Worm (Caenorhabditis elegans): Measurements from ENCODE around the gene C15C8.4.
A peak's percentile ranks its signal among the peaks of the same experiment; 100 is the strongest.

Gene C15C8.4

DNA sequence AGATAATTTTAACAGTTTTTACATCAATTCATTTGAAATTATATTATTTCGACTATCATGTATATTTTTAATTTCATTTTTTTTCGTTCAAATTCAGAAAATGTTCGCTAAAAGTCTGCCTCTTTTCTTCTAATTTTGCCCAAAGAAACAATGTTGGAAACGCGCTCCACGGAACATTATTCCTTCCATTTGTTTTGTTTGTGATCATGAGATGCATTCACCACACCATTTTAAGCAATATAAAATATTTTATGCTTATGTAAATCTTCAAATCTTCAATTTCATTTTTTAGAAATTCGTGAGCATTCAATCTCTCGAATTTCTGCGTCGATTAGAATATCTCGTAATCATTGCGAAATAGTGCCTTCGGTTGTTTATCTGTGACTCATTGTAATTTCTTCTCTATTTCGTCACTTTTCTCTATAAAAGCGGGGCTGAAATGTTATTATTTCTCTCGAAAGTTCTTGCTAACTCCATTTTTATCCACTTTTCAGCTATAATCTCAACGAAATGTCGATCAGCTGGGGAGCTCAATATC lies 49.8 kb downstream of the C15C8.4 start, which contains the start of gene istr-1:
Gene istr-1, plus strand, starts transcription at position 495 of the 538 bp plus-strand sequence.
- TF ChIP-seq rnt-1 (tag; optimal IDR thresholded peaks at IDR 0.05) (no peak), elt-4 (tag; optimal IDR thresholded peaks at IDR 0.05) (no peak), hlh-30 (tag; optimal IDR thresholded peaks at IDR 0.05; ENCODE audit: insufficient read depth) (peak; percentile 21), zip-5 (tag; optimal IDR thresholded peaks at IDR 0.05) (no peak), npax-4 (tag; optimal IDR thresholded peaks at IDR 0.05) (no peak), unc-3 (GFP tag; conservative IDR thresholded peaks at IDR 0.05) (no peak), unc-3 (tag; optimal IDR thresholded peaks at IDR 0.05) (no peak), ttx-3 (tag; optimal IDR thresholded peaks at IDR 0.05) (no peak), ceh-24 (tag; optimal IDR thresholded peaks at IDR 0.05) (no peak), dve-1 (tag; optimal IDR thresholded peaks at IDR 0.05) (no peak)

DNA sequence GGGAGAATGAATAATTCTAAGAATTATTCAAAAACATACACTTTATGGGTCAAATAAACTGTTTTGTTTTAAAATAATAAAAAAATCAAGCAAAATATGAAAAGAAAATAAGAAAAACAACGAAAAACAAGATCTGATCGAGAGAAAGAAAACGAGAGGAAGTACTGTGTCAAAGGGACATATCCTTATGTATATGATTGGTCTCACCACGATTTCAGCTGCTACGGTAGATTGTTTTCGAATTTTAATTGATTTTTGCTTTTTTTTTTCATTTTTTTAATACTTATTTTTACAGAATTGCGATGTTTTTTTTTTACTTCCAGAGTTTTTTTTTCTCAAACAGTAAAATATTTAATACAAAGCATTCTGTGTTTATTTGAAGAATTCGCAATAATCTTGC lies 50.5 kb downstream of the C15C8.4 start:
- TF ChIP-seq elt-2 (tag; optimal IDR thresholded peaks at IDR 0.05): no peak
- no peak for TF ChIP-seq T23F11.4 (GFP tag; optimal IDR thresholded peaks at IDR 0.05)
- TF ChIP-seq eyg-1 (tag; optimal IDR thresholded peaks at IDR 0.05): no peak
- no peak for TF ChIP-seq che-1 (tag; optimal IDR thresholded peaks at IDR 0.05)

DNA sequence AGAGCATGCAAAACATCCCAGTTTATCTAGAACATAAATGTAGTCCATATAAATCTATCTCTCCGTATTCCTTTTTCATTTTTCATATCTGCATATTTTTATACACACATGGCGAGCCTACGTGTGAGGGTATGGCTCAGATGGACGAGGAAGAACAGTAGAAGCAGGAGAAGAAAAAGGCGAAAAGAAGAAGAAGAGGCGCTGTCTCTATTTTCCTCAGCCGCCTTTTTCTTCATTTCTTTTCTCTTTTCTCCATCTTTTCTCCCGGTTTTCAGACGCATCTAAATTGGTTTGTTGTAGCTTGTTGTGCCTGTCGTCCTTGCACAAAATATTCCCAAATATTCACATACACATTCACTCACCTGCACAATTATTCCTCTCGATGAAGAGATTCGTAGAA lies 51.3 kb downstream of the C15C8.4 start, which contains the start of gene K10C8.4:
Gene K10C8.4, plus strand, starts transcription at position 301 of the 400 bp plus-strand sequence.
- TF ChIP-seq ceh-34 (tag; optimal IDR thresholded peaks at IDR 0.05): no peak
- TF ChIP-seq mec-3 (tag; optimal IDR thresholded peaks at IDR 0.05; ENCODE audit: borderline replicate concordance): no peak
- TF ChIP-seq syd-9 (tag; optimal IDR thresholded peaks at IDR 0.05): no peak
- TF ChIP-seq tbx-2 (tag; optimal IDR thresholded peaks at IDR 0.05): no peak
- TF ChIP-seq hlh-30 (tag; optimal IDR thresholded peaks at IDR 0.05; ENCODE audit: insufficient read depth): no peak
- TF ChIP-seq gmeb-2 (tag; optimal IDR thresholded peaks at IDR 0.05): no peak
- no peak for TF ChIP-seq pros-1 (tag; optimal IDR thresholded peaks at IDR 0.05)
- TF ChIP-seq pha-4 (tag; optimal IDR thresholded peaks at IDR 0.05): no peak
- no peak for TF ChIP-seq hlh-13 (GFP tag; optimal IDR thresholded peaks at IDR 0.05)
- TF ChIP-seq ama-1 (optimal IDR thresholded peaks at IDR 0.05): no peak
- no peak for TF ChIP-seq ztf-16 (tag; optimal IDR thresholded peaks at IDR 0.05)
- no peak for TF ChIP-seq ceh-19 (GFP tag; optimal IDR thresholded peaks at IDR 0.05)
- TF ChIP-seq unc-55 (GFP tag; optimal IDR thresholded peaks at IDR 0.05): no peak
- TF ChIP-seq madf-2 (tag; optimal IDR thresholded peaks at IDR 0.05): no peak
- no peak for TF ChIP-seq F13H6.1 (tag; optimal IDR thresholded peaks at IDR 0.05)
- no peak for TF ChIP-seq sdc-2 (tag; optimal IDR thresholded peaks at IDR 0.05)
- TF ChIP-seq ceh-6 (GFP tag; optimal IDR thresholded peaks at IDR 0.05): no peak

Measured in whole organism, late embryonic.